Fruit fly (Drosophila melanogaster): ENCODE measurements around the gene CG12605.

The CG12605 gene

DNA sequence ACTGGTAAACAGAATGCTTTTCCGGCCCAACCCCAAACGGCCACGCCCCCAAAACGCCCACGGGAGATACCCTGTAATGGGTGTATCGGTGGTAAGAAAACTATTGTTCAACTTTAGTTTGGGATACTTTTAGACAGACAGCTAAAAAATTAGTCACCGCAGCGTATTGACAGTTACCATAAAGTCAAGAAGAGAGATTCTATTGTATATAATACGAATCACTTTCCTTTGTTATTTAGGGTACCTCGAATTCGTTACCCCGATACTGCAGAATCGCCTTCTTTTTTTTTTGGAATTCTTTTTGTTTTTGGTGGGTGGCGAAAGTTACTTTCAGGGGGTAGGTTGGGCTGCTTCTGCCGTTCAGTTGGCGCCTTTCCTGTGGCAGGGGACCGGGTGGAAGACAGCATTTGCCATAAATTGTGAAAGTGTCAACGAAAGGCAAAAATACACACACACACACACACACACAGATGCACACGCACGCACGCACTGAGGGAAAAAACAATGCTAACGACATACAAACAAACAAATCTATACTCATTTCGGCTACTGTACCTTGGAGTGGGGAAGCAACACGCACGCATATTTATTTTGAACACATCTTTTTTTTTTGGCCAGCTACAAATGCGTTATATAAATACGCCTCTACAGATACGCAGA, 5.9 kb upstream of the CG12605 start (continued):
- TF ChIP-seq CG17359 (tag; optimal IDR thresholded peaks at IDR 0.05), result peak; percentile 43
- TF ChIP-seq Lim3 (GFP tag; IDR thresholded peaks at IDR 0.05), result no peak
- TF ChIP-seq kni (GFP tag; optimal IDR thresholded peaks at IDR 0.05), result no peak
- peak; percentile 67 for TF ChIP-seq CG7556 (GFP tag; optimal IDR thresholded peaks at IDR 0.05)
- TF ChIP-seq knrl (GFP tag; IDR thresholded peaks at IDR 0.05; ENCODE audit: partially characterized antibody), result no peak
- peak; percentile 17 for TF ChIP-seq fu2 (GFP tag; optimal IDR thresholded peaks at IDR 0.05)
- peak; percentile 15 for TF ChIP-seq CG1233 (GFP tag; optimal IDR thresholded peaks at IDR 0.05)
- peak; percentile 17 for TF ChIP-seq NC2β (GFP tag; optimal IDR thresholded peaks at IDR 0.05)
- no peak for TF ChIP-seq tup (GFP tag; optimal IDR thresholded peaks at IDR 0.05)
- TF ChIP-seq CG1529 (GFP tag; optimal IDR thresholded peaks at IDR 0.05), result peak; percentile 20
- TF ChIP-seq sr (GFP tag; IDR thresholded peaks at IDR 0.05), result no peak
- no peak for TF ChIP-seq repo (GFP tag; optimal IDR thresholded peaks at IDR 0.05)
- peak; percentile 79 for TF ChIP-seq row (GFP tag; IDR thresholded peaks at IDR 0.05)
- no peak for TF ChIP-seq CG33557 (GFP tag; optimal IDR thresholded peaks at IDR 0.05)
- no peak for TF ChIP-seq CG18619 (GFP tag; optimal IDR thresholded peaks at IDR 0.05)
- no peak for TF ChIP-seq CG7928 (GFP tag; optimal IDR thresholded peaks at IDR 0.05)
- peak; percentile 18 for TF ChIP-seq PHDP (tag; optimal IDR thresholded peaks at IDR 0.05)
- no peak for TF ChIP-seq MESR4 (GFP tag; optimal IDR thresholded peaks at IDR 0.05)
- peak; percentile 9 for TF ChIP-seq caup (GFP tag; optimal IDR thresholded peaks at IDR 0.05; ENCODE audit: severe bottlenecking)
- peak; percentile 68 for TF ChIP-seq CG2678 (tag; optimal IDR thresholded peaks at IDR 0.05)
- TF ChIP-seq schlank (tag; optimal IDR thresholded peaks at IDR 0.05), result no peak
- TF ChIP-seq nau (GFP tag; optimal IDR thresholded peaks at IDR 0.05), result no peak
- no peak for TF ChIP-seq CG10959 (GFP tag; IDR thresholded peaks at IDR 0.05)
- TF ChIP-seq D19A (tag; optimal IDR thresholded peaks at IDR 0.05), result peak; percentile 31
- peak; percentile 10 for TF ChIP-seq sd (tag; optimal IDR thresholded peaks at IDR 0.05)
- peak; percentile 11 for TF ChIP-seq sug (tag; optimal IDR thresholded peaks at IDR 0.05)
- TF ChIP-seq Hmx (GFP tag; optimal IDR thresholded peaks at IDR 0.05), result no peak
- peak; percentile 2 for TF ChIP-seq tio (GFP tag; optimal IDR thresholded peaks at IDR 0.05)
- TF ChIP-seq pros (GFP tag; optimal IDR thresholded peaks at IDR 0.05), result peak; percentile 56
- no peak for TF ChIP-seq CG18011 (GFP tag; optimal IDR thresholded peaks at IDR 0.05)
- no peak for TF ChIP-seq bigmax (GFP tag; optimal IDR thresholded peaks at IDR 0.05)
- TF ChIP-seq CG30020 (tag; optimal IDR thresholded peaks at IDR 0.05), result no peak
- no peak for TF ChIP-seq NK7.1 (GFP tag; optimal IDR thresholded peaks at IDR 0.05)
- no peak for TF ChIP-seq CG9876 (GFP tag; optimal IDR thresholded peaks at IDR 0.05)
- TF ChIP-seq ro (GFP tag; IDR thresholded peaks at IDR 0.05), result no peak
- no peak for TF ChIP-seq pan (optimal IDR thresholded peaks at IDR 0.05)
- TF ChIP-seq pan (GFP tag; optimal IDR thresholded peaks at IDR 0.05 in 1 of 2, IDR thresholded peaks at IDR 0.05 in 1 of 2), result peak in 1 of 2 experiments; percentile 50
- no peak for TF ChIP-seq ftz-f1 (GFP tag; optimal IDR thresholded peaks at IDR 0.05)
- TF ChIP-seq CG13424 (tag; optimal IDR thresholded peaks at IDR 0.05), result peak; percentile 57
- no peak for TF ChIP-seq cad (GFP tag; optimal IDR thresholded peaks at IDR 0.05)
- no peak for TF ChIP-seq CG7963 (GFP tag; IDR thresholded peaks at IDR 0.05; ENCODE audit: partially characterized antibody)
- no peak for TF ChIP-seq Dip2 (GFP tag; IDR thresholded peaks at IDR 0.05)
- no peak for TF ChIP-seq br (optimal IDR thresholded peaks at IDR 0.05)
- TF ChIP-seq otp (GFP tag; IDR thresholded peaks at IDR 0.05), result 0 out of 3 replicates have a peak, but pooled peaks have one; percentile 40
- TF ChIP-seq CG17612 (GFP tag; IDR thresholded peaks at IDR 0.05), result no peak
- TF ChIP-seq CG18262 (tag; optimal IDR thresholded peaks at IDR 0.05), result peak; percentile 31
- no peak for TF ChIP-seq CG6654 (GFP tag; optimal IDR thresholded peaks at IDR 0.05)
- no peak for TF ChIP-seq B-H1 (GFP tag; IDR thresholded peaks at IDR 0.05)
- TF ChIP-seq CG31224 (GFP tag; IDR thresholded peaks at IDR 0.05), result no peak
- TF ChIP-seq prd (optimal IDR thresholded peaks at IDR 0.05), result no peak
- peak; percentile 40; the same call in 1 of the 3 replicates for TF ChIP-seq prd (GFP tag; IDR thresholded peaks at IDR 0.05)
